Worm (Caenorhabditis elegans) whole organism, L4 larva: ENCODE measurements around the gene R10E4.1.
A peak's percentile ranks its signal among the peaks of the same experiment; 100 is the strongest.

ENCODE experiments used
- F49E8.2 ChIP-seq: sonication (generic microtip); optimal IDR thresholded peaks from 2 replicates; lab custom pipeline; 2016; ENCODE audit warnings: missing compliant biosample characterization, mild to moderate bottlenecking, missing genetic modification characterization, borderline replicate concordance
- R02D3.7 ChIP-seq: fragments of 150-350 bp; sonication (generic microtip); optimal IDR thresholded peaks from 3 replicates; lab custom pipeline; 2014; ENCODE audit warnings: missing biosample characterization, missing genetic modification characterization
- Y48G9A.11 ChIP-seq: fragments of 200-800 bp; sonication (Bioruptor generic); IDR thresholded peaks from 2 replicates; pipeline ENCODE4 v1.3.6; 2022; ENCODE audit warnings: missing genetic modification reagents, missing genetic modification characterization, missing compliant biosample characterization
- ZK546.5 ChIP-seq, 2 experiments: sonication (generic microtip); optimal IDR thresholded peaks; 2 replicates each; lab custom pipeline; 2017; ENCODE audit warnings: missing biosample characterization in 2 of 2, missing genetic modification characterization in 2 of 2
- aly-2 ChIP-seq: sonication (generic microtip); optimal IDR thresholded peaks from 2 replicates; lab custom pipeline; 2018; ENCODE audit warnings: missing biosample characterization, missing genetic modification characterization
- ceh-20 ChIP-seq: fragments of 200-800 bp; sonication (Bioruptor generic); IDR thresholded peaks from 2 replicates; pipeline ENCODE4 v1.3.6; 2022; ENCODE audit warnings: missing genetic modification reagents, missing genetic modification characterization, missing compliant biosample characterization
- ceh-28 ChIP-seq: fragments of 150-350 bp; optimal IDR thresholded peaks from 2 replicates; lab custom pipeline; 2014; ENCODE audit warnings: missing biosample characterization, missing genetic modification reagents, missing genetic modification characterization
- ceh-32 ChIP-seq: sonication (generic microtip); optimal IDR thresholded peaks from 2 replicates; lab custom pipeline; 2016; ENCODE audit warnings: mild to moderate bottlenecking, missing genetic modification characterization, missing compliant biosample characterization; ENCODE audit not compliant: poor library complexity
- ceh-44 ChIP-seq: fragments of 200-800 bp; sonication (Bioruptor generic); IDR thresholded peaks from 2 replicates; pipeline ENCODE4 v1.3.6; 2022; ENCODE audit warnings: missing genetic modification reagents, missing genetic modification characterization, missing compliant biosample characterization
- ceh-62 ChIP-seq: sonication (generic microtip); optimal IDR thresholded peaks from 2 replicates; lab custom pipeline; 2017; ENCODE audit warnings: missing biosample characterization, missing genetic modification characterization
- ces-1 ChIP-seq: fragments of 150-350 bp; sonication (generic microtip); optimal IDR thresholded peaks from 4 replicates; lab custom pipeline; 2014; ENCODE audit warnings: missing biosample characterization, missing genetic modification reagents, missing genetic modification characterization
- cey-2 ChIP-seq: sonication (generic microtip); optimal IDR thresholded peaks from 3 replicates; lab custom pipeline; 2017; ENCODE audit warnings: missing genetic modification characterization, mild to moderate bottlenecking, missing compliant biosample characterization, antibody characterized with exemption, borderline replicate concordance; ENCODE audit not compliant: insufficient read depth
- daf-16 ChIP-seq, 3 experiments: sonication (generic microtip); optimal IDR thresholded peaks; 2 replicates each; lab custom pipeline; 2016 to 2017; ENCODE audit warnings: missing genetic modification characterization in 3 of 3, missing genetic modification reagents in 3 of 3, mild to moderate bottlenecking in 2 of 3, missing compliant biosample characterization in 2 of 3, missing biosample characterization in 1 of 3, moderate library complexity in 1 of 3
- dmd-9 ChIP-seq: fragments of 200-800 bp; sonication (Bioruptor generic); IDR thresholded peaks from 2 replicates; pipeline ENCODE4 v1.3.6; 2022; ENCODE audit warnings: missing genetic modification reagents, missing genetic modification characterization, missing compliant biosample characterization
- dpl-1 ChIP-seq: fragments of 150-350 bp; optimal IDR thresholded peaks from 2 replicates; lab custom pipeline; 2014; ENCODE audit warnings: missing biosample characterization, missing genetic modification reagents, missing genetic modification characterization
- egl-27 ChIP-seq: sonication (generic microtip); optimal IDR thresholded peaks from 3 replicates; lab custom pipeline; 2017; ENCODE audit warnings: missing biosample characterization, missing genetic modification reagents, missing genetic modification characterization
- egl-43 ChIP-seq: fragments of 200-800 bp; sonication (Bioruptor generic); IDR thresholded peaks from 2 replicates; pipeline ENCODE4 v1.3.6; 2022; ENCODE audit warnings: missing genetic modification reagents, missing genetic modification characterization, missing compliant biosample characterization
- hif-1 ChIP-seq, 2 experiments: sonication (generic microtip); optimal IDR thresholded peaks; 2 replicates each; lab custom pipeline; 2016 to 2017; ENCODE audit warnings: missing compliant biosample characterization in 2 of 2, missing genetic modification characterization in 2 of 2, missing genetic modification reagents in 2 of 2, missing genotype in 2 of 2, mild to moderate bottlenecking in 1 of 2
- lin-15B ChIP-seq: fragments of 150-350 bp; sonication (generic microtip); optimal IDR thresholded peaks from 3 replicates; lab custom pipeline; 2014; ENCODE audit warnings: missing biosample characterization, missing genetic modification characterization
- lin-29 ChIP-seq: fragments of 200-800 bp; sonication (Bioruptor generic); IDR thresholded peaks from 2 replicates; pipeline ENCODE4 v1.3.6; 2022; ENCODE audit warnings: missing genetic modification reagents, missing genetic modification characterization, missing compliant biosample characterization
- lin-39 ChIP-seq: fragments of 150-350 bp; optimal IDR thresholded peaks from 2 replicates; lab custom pipeline; 2014; ENCODE audit warnings: missing biosample characterization, missing genetic modification reagents, missing genetic modification characterization
- lsy-2 ChIP-seq, 2 experiments: fragments of 150-350 bp in 1 of 2; sonication (generic microtip) in 1 of 2; optimal IDR thresholded peaks; 2 replicates each; lab custom pipeline; 2014 to 2017; ENCODE audit warnings: missing biosample characterization in 2 of 2, missing genetic modification characterization in 2 of 2
- madf-9 ChIP-seq: fragments of 200-800 bp; sonication (Bioruptor generic); conservative IDR thresholded peaks from 2 replicates; pipeline ENCODE4 v1.3.6; 2022; ENCODE audit warnings: missing genetic modification reagents, missing genetic modification characterization, missing compliant biosample characterization
- mdl-1 ChIP-seq, 2 experiments: fragments of 150-350 bp in 1 of 2; sonication (generic microtip) in 1 of 2; optimal IDR thresholded peaks; 2 replicates each; lab custom pipeline; 2014 to 2017; ENCODE audit warnings: missing biosample characterization in 2 of 2, missing genetic modification characterization in 2 of 2
- mdt-29 ChIP-seq: fragments of 200-800 bp; sonication (Bioruptor generic); IDR thresholded peaks from 2 replicates; pipeline ENCODE4 v1.3.6; 2022; ENCODE audit warnings: missing genetic modification reagents, missing genetic modification characterization, missing compliant biosample characterization
- mes-2 ChIP-seq: sonication (generic microtip); optimal IDR thresholded peaks from 2 replicates; lab custom pipeline; 2016; ENCODE audit warnings: missing genotype, mild to moderate bottlenecking, missing genetic modification characterization, missing compliant biosample characterization; ENCODE audit not compliant: poor library complexity, severe bottlenecking
- mxl-2 ChIP-seq: fragments of 200-800 bp; sonication (Bioruptor generic); conservative IDR thresholded peaks from 2 replicates; pipeline ENCODE4 v1.3.6; 2022; ENCODE audit warnings: missing genetic modification reagents, missing genetic modification characterization, missing compliant biosample characterization
- nhr-25 ChIP-seq: sonication (generic microtip); optimal IDR thresholded peaks from 2 replicates; lab custom pipeline; 2017; ENCODE audit warnings: missing genetic modification characterization, mild to moderate bottlenecking, missing compliant biosample characterization, antibody characterized with exemption, moderate library complexity, borderline replicate concordance; ENCODE audit not compliant: insufficient read depth
- nhr-42 ChIP-seq: fragments of 200-800 bp; sonication (Bioruptor generic); IDR thresholded peaks from 2 replicates; pipeline ENCODE4 v1.3.6; 2022; ENCODE audit warnings: missing genetic modification characterization, missing compliant biosample characterization
- nhr-48 ChIP-seq: sonication (generic microtip); optimal IDR thresholded peaks from 2 replicates; lab custom pipeline; 2016; ENCODE audit warnings: mild to moderate bottlenecking, missing genetic modification characterization, missing compliant biosample characterization
- nhr-6 ChIP-seq: fragments of 150-350 bp; optimal IDR thresholded peaks from 2 replicates; lab custom pipeline; 2014; ENCODE audit warnings: missing biosample characterization, missing genetic modification characterization
- nhr-77 ChIP-seq: fragments of 150-350 bp; optimal IDR thresholded peaks from 2 replicates; lab custom pipeline; 2014; ENCODE audit warnings: missing biosample characterization, missing genetic modification characterization
- pha-4 ChIP-seq, 2 experiments: fragments of 150-350 bp in 1 of 2; fragments of 200-800 bp in 1 of 2; sonication (Bioruptor generic) in 1 of 2; IDR thresholded peaks in 1 of 2; optimal IDR thresholded peaks in 1 of 2; 2 replicates each; pipeline versions ENCODE4 v1.3.6 to Lab custom; 2014 to 2022; ENCODE audit warnings: missing genetic modification characterization in 2 of 2, missing genetic modification reagents in 2 of 2, missing biosample characterization in 1 of 2, missing compliant biosample characterization in 1 of 2
- pqm-1 ChIP-seq: sonication (generic microtip); optimal IDR thresholded peaks from 2 replicates; lab custom pipeline; 2017; ENCODE audit warnings: missing biosample characterization, missing genetic modification characterization
- spr-1 ChIP-seq: sonication (generic microtip); optimal IDR thresholded peaks from 2 replicates; lab custom pipeline; 2016; ENCODE audit warnings: mild to moderate bottlenecking, missing genetic modification characterization, missing compliant biosample characterization
- tag-97 ChIP-seq: fragments of 200-800 bp; sonication (Bioruptor generic); IDR thresholded peaks from 2 replicates; pipeline ENCODE4 v1.3.6; 2022; ENCODE audit warnings: missing genetic modification characterization, missing compliant biosample characterization
- tra-1 ChIP-seq: fragments of 200-800 bp; sonication (Bioruptor generic); IDR thresholded peaks from 2 replicates; pipeline ENCODE4 v1.3.6; 2022; ENCODE audit warnings: missing genetic modification reagents, missing genetic modification characterization, missing compliant biosample characterization
- unc-130 ChIP-seq: sonication (generic microtip); optimal IDR thresholded peaks from 2 replicates; lab custom pipeline; 2016; ENCODE audit warnings: missing genetic modification reagents, missing genetic modification characterization, missing compliant biosample characterization
- unc-39 ChIP-seq: sonication (generic microtip); optimal IDR thresholded peaks from 2 replicates; lab custom pipeline; 2017; ENCODE audit warnings: missing biosample characterization, missing genetic modification characterization
- unc-62 ChIP-seq, 3 experiments: fragments of 150-350 bp in 1 of 3; sonication (generic microtip); optimal IDR thresholded peaks in 2 of 3; peaks in 1 of 3; 1 replicate in 1 of 3; 2 replicates in 2 of 3; lab custom pipeline; 2014 to 2017; ENCODE audit warnings: missing biosample characterization in 3 of 3, missing genetic modification characterization in 3 of 3, missing genetic modification reagents in 3 of 3, missing genotype in 1 of 3
- zfp-2 ChIP-seq: sonication (generic microtip); optimal IDR thresholded peaks from 2 replicates; lab custom pipeline; 2016; ENCODE audit warnings: mild to moderate bottlenecking, missing genetic modification characterization, missing compliant biosample characterization
- zip-2 ChIP-seq: fragments of 150-350 bp; optimal IDR thresholded peaks from 2 replicates; lab custom pipeline; 2014; ENCODE audit warnings: missing biosample characterization, missing genetic modification characterization
- ztf-11 ChIP-seq: fragments of 150-350 bp; optimal IDR thresholded peaks from 2 replicates; lab custom pipeline; 2014; ENCODE audit warnings: missing biosample characterization, missing genetic modification characterization

Gene R10E4.1

DNA sequence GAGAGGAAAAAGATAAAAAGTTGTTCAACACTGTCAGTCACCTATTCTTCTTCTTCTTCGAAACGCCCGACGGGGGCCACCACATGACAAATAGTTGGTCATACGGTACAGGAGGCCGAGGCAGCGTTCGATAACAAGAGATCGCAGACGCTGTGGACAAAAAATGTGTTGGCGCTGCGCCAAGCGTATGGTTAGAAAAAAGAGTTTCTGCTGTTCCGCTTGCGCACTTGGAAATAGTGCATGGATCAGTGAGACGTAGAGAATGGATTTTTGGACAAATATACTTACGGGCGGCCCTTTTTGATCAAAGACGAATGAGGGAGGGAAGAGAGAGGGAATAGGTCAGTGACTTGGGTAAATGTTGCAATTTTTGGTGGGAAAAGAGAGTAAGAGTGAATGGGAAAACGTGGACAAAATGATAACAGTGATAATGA, 15.2 kb downstream of the R10E4.1 start (continued):
- TF ChIP-seq zip-2 (tag; lab: Kevin White, UChicago), result no peak
- no peak for TF ChIP-seq tag-97 (GFP tag; lab: Robert Waterston, UW)
- TF ChIP-seq Y48G9A.11 (GFP tag; lab: Robert Waterston, UW), result no peak
- TF ChIP-seq aly-2 (tag; lab: Kevin White, UChicago), result no peak
- TF ChIP-seq egl-27, result no peak
- TF ChIP-seq hif-1 (tag; optimal IDR thresholded peaks at IDR 0.05; lab: Kevin White, UChicago), result peak in 1 of 2 experiments; percentile 25
- TF ChIP-seq ceh-28 (tag; lab: Kevin White, UChicago), result no peak
- peak; percentile 71 for TF ChIP-seq lin-29 (GFP tag; lab: Robert Waterston, UW)
- TF ChIP-seq F49E8.2 (tag; lab: Kevin White, UChicago), result no peak
- 0 out of 2 replicates have a peak, but pooled peaks have one; percentile 52 for TF ChIP-seq madf-9 (GFP tag; lab: Robert Waterston, UW)
- 0 out of 2 replicates have a peak, but pooled peaks have one; percentile 22 for TF ChIP-seq nhr-42 (GFP tag; lab: Robert Waterston, UW)
- no peak for TF ChIP-seq ZK546.5 (tag; optimal IDR thresholded peaks at IDR 0.05; lab: Kevin White, UChicago)
- peak; percentile 56 for TF ChIP-seq dpl-1
- TF ChIP-seq egl-43, result no peak
- TF ChIP-seq pqm-1, result peak; percentile 75

DNA sequence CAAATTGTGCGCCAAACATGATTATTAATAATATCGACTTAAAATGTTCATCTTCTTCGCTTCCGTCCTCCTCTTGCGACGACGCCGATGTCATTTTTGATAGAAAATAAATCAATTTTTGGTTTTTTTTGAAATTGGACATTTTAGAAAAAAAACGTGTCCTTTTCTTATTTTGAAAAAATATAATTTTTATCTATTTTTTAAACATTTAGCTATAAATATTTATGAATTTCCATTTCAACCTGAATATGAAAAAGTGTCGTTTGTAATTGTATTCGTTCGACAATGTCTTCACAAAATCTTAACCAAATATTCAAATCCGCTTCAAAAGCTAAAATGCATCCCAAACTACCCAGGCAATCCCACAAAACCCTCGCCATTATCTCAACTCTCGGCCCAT, 17.8 kb downstream of the R10E4.1 start, which contains the start of gene R10E4.3:
Gene R10E4.3, minus strand, starts transcription at position 101 of the 400 bp plus-strand sequence.
- no peak for TF ChIP-seq mdt-29 (GFP tag; lab: Robert Waterston, UW)
- no peak for TF ChIP-seq tra-1 (GFP tag; lab: Robert Waterston, UW)
- TF ChIP-seq mxl-2 (GFP tag; lab: Robert Waterston, UW), result no peak
- no peak for TF ChIP-seq nhr-6 (tag; lab: Kevin White, UChicago)
- no peak for TF ChIP-seq lin-39 (tag; lab: Kevin White, UChicago)
- no peak for TF ChIP-seq zfp-2 (tag; lab: Kevin White, UChicago)
- TF ChIP-seq nhr-77 (tag; lab: Kevin White, UChicago), result no peak
- TF ChIP-seq R02D3.7 (tag; lab: Kevin White, UChicago), result no peak
- TF ChIP-seq cey-2 (tag; lab: Kevin White, UChicago), result no peak
- TF ChIP-seq nhr-25 (tag; lab: Kevin White, UChicago), result no peak
- TF ChIP-seq lin-15B (tag; lab: Kevin White, UChicago), result no peak
- TF ChIP-seq mdl-1 (tag; optimal IDR thresholded peaks at IDR 0.05; lab: Kevin White, UChicago), result no peak

DNA sequence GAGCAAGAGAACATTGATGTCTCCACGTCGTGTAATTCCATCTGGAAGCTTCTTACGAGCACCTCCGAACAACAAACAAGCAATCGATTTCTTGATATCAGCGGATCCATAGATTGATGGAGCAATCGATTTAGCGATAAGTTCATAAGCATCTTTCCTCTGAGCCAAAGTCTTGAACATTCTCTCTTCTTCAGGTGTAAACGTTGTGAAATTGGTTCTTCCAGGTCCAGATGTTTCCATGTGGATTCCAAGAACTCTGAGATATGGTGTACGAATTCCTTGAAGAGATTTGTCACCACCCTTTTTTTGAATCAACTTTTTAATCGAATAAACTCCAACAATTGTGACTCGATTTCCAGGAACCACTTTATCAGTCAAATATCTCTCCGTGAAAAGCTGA, 20.4 kb downstream of the R10E4.1 start:
- TF ChIP-seq unc-62 (GFP tag; optimal IDR thresholded peaks at IDR 0.05 in 1 of 2; lab: Kevin White, UChicago), result peak in 1 of 2 experiments; percentile 91
- no peak for TF ChIP-seq unc-62 (tag; optimal IDR thresholded peaks at IDR 0.05; lab: Kevin White, UChicago)
- TF ChIP-seq ceh-32, result no peak

DNA sequence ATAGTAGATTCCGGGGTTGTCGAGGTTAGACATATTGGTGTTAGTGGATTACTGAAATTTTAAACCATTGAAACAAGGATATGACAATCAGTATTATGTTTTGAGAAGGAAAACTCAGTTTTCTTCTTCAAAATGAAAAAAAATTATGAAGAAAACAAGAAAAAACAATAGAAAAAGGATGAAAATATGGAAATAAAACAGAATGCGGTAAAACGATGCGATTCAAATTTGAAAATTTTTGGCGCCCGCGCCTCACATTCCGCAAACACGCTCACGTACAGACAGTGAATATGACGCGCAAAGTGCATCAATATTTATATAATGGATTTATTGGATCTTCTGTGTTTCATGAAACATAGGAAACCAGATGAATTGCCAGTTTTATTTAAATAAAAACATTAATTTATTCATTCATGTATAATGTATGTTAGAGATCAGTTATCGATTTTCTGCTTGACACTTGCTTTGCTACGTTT, 21.7 kb downstream of the R10E4.1 start, which contains the start of gene mcm-5:
Gene mcm-5, minus strand, starts transcription at position 51 of the 476 bp plus-strand sequence.
- TF ChIP-seq unc-62 (GFP tag; optimal IDR thresholded peaks at IDR 0.05 in 1 of 2; lab: Kevin White, UChicago) (no peak), unc-62 (tag; optimal IDR thresholded peaks at IDR 0.05; lab: Kevin White, UChicago) (no peak), ceh-32 (no peak), lsy-2 (tag; optimal IDR thresholded peaks at IDR 0.05; lab: Kevin White, UChicago) (peak in 1 of 2 experiments; percentile 56), unc-39 (tag; lab: Kevin White, UChicago) (no peak), unc-130 (GFP tag; lab: Kevin White, UChicago) (peak; percentile 28), dmd-9 (GFP tag; lab: Robert Waterston, UW) (no peak), nhr-48 (no peak), ceh-20 (GFP tag; lab: Robert Waterston, UW) (no peak), ceh-62 (tag; lab: Kevin White, UChicago) (no peak), dpl-1 (peak; percentile 86), spr-1 (tag; lab: Kevin White, UChicago) (no peak), ztf-11 (tag; lab: Kevin White, UChicago) (no peak), pha-4 (GFP tag; IDR thresholded peaks at IDR 0.05; lab: Robert Waterston, UW) (no peak), pha-4 (tag; optimal IDR thresholded peaks at IDR 0.05; lab: Kevin White, UChicago) (no peak), ceh-44 (no peak), daf-16 (GFP tag; optimal IDR thresholded peaks at IDR 0.05; lab: Kevin White, UChicago) (no peak), daf-16 (tag; optimal IDR thresholded peaks at IDR 0.05; lab: Kevin White, UChicago) (peak; percentile 19), pqm-1 (no peak), mes-2 (tag; lab: Kevin White, UChicago) (peak; percentile 62), ces-1 (GFP tag; lab: Kevin White, UChicago) (no peak)
